Worm (Caenorhabditis elegans): ENCODE results near the gene C49F8.1.
A peak's percentile ranks its signal among the peaks of the same experiment; 100 is the strongest.

DNA sequence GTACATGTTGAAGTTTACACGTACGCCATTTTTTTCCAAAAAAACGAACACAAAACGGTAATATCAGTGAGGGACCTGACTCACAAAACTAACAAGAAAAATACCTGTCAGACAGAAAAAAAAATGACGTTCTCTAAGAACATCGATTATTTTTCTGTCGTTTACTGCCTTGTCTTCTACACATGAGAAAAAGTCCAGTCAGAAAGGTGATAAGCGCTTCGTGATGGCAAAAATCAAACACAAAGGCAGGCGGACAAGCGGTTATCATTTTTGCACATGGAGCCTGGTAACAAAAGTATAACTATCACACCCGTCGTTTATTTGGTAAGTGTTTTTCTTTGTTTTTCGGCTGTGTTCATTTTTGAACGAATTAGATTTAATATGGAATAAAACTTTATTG is 31.0 kb downstream of the C49F8.1 start, which contains the start of gene F46G10.4:
- no peak for TF ChIP-seq unc-62 (GFP tag; optimal IDR thresholded peaks at IDR 0.05)
- no peak for TF ChIP-seq sox-4 (tag; optimal IDR thresholded peaks at IDR 0.05)
- TF ChIP-seq ztf-11 (tag; optimal IDR thresholded peaks at IDR 0.05) = no peak
- TF ChIP-seq isw-1 (GFP tag; IDR thresholded peaks at IDR 0.05) = no peak
- no peak for TF ChIP-seq ces-1 (GFP tag; optimal IDR thresholded peaks at IDR 0.05)
- TF ChIP-seq lsy-2 (tag; optimal IDR thresholded peaks at IDR 0.05) = no peak
- TF ChIP-seq elt-2 (tag; optimal IDR thresholded peaks at IDR 0.05) = peak; percentile 23
- no peak for TF ChIP-seq tbx-2 (tag; optimal IDR thresholded peaks at IDR 0.05)
- no peak for TF ChIP-seq ztf-4 (tag; optimal IDR thresholded peaks at IDR 0.05)
- no peak for TF ChIP-seq nhr-76 (tag; optimal IDR thresholded peaks at IDR 0.05)
- TF ChIP-seq mab-9 (GFP tag; IDR thresholded peaks at IDR 0.05) = no peak
- TF ChIP-seq mdl-1 (tag; optimal IDR thresholded peaks at IDR 0.05) = no peak
- TF ChIP-seq sup-37 (GFP tag; optimal IDR thresholded peaks at IDR 0.05) = no peak
- no peak for TF ChIP-seq C04F5.9 (tag; optimal IDR thresholded peaks at IDR 0.05)

All from whole organism, L1 larva.